Fruit fly (Drosophila melanogaster): Measurements from ENCODE around the gene spdi.

spdi gene

DNA sequence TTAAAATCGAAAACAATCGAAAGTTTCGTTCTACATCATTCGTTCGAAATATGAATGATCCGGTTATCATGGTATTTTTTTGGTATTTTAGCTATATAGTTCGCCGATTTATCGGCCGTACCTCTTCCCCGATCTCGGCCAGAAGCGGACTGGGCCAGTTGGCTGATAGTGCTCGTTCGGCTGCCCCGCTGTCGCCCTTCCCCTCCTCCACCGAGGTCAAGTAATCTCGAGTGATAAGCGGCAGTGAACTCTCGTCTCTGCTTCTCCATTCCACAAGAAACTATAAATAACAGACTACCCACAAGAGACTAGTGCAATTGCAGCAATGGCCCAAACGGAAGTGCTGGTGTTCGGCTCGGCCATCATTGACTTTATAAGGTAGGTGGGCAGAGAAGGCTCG lies 3.4 kb upstream of the spdi start, which contains the start of gene CG13369:
CG13369 (plus strand) TSS at position 112 of the 400 bp plus-strand sequence.
- TF ChIP-seq CG17801 (GFP tag; optimal IDR thresholded peaks at IDR 0.05; ENCODE audit: partially characterized antibody): no peak

DNA sequence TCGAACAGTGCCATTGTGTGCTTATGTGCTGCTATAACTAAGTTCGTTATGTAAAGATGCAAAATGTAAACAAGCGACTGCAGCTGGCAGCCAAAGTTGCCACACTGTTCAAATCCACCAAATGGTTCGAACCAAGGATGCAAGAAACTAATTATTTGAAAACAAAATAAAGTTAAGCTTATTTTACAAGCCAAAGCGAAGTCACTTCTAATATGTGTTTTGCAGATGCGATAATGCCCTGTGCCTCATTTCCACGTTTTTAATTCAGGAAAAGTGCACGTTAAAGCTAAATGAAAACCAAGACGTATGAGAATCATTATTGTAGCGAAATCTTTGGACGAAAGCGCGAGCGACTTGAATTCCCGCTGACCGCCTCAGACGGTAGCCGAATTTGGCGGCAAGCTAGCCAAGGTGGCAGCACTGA lies 1.1 kb upstream of the spdi start, which contains the start of the genes CG13365 and Vsp37A:
CG13365 (minus strand) TSS at position 84 of the 424 bp plus-strand sequence.
Vsp37A (plus strand) TSS at position 399 of the 424 bp plus-strand sequence.
- TF ChIP-seq CG17801 (GFP tag; optimal IDR thresholded peaks at IDR 0.05; ENCODE audit: partially characterized antibody): peak; percentile 5

DNA sequence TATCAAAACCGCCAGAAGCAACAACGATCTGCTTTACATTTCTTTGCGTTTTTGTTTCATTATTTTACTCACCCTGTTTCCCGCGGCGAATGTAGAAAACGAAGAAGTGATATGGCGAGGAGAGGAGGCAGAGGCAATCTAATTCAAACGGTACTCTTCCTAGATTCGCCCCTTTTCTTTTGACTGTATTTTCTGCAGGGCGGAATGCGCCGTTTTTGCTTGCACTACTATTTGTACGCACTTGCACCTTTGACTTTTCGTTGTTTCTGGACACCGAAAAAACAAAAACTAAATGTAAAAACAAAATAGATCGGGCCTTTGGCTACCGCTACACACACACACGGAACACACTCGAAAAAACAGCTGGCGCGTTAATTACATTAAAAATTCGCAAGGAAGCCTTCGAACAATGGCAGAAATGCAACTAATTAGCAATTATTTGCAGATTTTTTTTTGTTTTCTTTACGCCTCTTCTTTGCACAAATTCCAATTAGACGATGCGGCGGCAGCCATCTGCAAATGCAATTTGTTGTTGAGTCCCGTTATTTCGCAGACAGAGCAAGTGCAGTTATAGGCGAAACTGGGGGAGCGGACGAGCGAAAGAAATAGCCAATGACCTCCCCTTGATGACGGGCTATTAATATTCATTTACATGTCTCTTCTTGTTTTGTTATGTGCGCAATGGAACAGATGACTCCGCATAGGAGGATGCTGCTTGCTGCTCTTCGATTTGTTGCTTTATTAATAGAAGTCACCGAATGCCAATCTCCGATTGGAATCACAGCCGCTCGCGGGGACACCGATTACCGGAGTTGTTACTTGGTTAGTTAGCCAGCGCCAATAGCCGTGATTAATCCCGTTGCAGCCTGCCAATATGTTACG lies 534 bp downstream of the spdi start:
- no peak for TF ChIP-seq CG17801 (GFP tag; optimal IDR thresholded peaks at IDR 0.05; ENCODE audit: partially characterized antibody)

DNA sequence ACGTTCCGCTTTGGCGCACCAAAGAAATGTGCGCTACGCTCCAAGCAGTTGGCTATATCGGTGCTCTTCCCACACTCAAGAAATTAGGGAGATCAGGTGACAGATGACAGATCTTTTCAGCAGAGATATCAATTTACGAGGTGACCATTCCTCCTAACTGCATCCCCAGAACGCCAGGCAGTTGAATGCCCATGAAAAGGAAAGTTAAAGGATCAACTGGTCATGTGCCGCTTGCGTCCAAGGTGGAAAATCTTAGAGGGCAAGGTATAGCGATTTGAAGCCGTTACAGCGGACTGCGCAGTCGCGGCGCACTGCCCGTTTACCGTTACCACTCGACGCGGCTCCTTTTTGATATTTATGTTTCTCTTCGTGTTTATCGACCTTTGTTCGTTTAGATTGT lies 1.4 kb downstream of the spdi start:
- TF ChIP-seq CG17801 (GFP tag; optimal IDR thresholded peaks at IDR 0.05; ENCODE audit: partially characterized antibody): peak; percentile 48

DNA sequence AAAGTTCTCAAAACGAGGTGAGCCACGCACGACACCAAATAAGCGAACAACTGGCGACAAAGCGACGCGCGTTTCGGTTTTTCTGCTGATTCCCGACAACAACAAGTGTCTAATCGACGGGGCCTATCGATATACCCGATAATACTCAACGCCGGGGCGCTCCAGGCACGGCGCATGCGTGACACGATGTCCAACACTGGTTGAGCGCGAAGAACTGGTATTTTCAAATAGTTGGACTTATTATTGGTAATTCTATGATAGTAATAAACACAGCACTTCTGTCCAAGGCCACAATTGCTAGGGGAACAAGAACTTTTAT lies 2.6 kb downstream of the spdi start:
- TF ChIP-seq CG17801 (GFP tag; optimal IDR thresholded peaks at IDR 0.05; ENCODE audit: partially characterized antibody): no peak

DNA sequence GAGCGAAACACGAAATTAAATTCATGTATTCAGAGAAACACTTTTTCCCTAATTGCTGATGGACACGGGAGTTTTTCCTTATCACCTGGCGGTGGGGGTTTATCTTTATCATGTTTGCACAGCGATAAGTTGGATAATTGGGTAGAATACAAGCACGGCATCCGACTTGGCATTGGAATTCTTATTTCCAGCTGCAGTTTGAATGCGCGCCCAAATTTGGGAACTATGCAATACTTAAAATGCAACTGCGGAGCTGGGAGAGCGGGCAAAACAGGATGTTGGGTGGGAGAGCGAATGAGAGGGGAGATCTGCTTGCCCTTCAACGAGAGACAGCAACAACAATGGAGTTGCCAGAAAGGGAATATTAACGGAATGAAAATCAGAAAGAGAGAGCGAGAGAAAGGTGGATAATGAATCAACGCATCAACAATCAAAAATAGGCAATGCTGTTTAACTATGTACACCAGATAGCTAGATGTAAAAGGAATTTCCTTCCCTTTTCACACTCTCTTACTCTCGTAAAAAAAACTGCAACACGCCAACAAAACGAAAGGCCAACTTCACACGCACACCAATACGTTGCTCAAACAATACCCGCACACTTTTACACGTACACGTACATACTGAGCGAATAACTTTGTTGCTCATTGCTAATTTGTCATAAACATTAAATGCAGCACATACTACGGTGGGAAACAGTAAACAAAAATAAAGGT lies 3.1 kb downstream of the spdi start:
- no peak for TF ChIP-seq CG17801 (GFP tag; optimal IDR thresholded peaks at IDR 0.05; ENCODE audit: partially characterized antibody)

DNA sequence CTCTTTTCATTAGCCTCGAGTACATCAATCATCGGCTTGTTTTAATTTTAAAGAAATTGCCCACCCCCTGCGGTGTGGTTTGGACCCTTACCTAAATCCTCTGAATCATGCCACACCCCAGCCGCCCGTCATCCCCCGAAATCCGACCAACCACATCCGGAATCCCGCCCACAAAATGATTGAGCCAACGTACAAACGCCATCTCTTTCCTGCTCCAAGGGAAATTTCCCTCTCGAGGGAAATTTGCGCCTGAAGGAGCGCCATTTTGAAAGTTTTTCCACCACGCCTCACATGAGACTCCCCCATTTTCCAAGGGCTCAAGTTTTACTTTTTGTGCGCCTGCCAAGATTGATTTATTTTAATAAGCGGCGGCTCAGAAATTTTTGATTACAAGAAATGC lies 9.9 kb downstream of the spdi start:
- no peak for TF ChIP-seq CG17801 (GFP tag; optimal IDR thresholded peaks at IDR 0.05; ENCODE audit: partially characterized antibody)

DNA sequence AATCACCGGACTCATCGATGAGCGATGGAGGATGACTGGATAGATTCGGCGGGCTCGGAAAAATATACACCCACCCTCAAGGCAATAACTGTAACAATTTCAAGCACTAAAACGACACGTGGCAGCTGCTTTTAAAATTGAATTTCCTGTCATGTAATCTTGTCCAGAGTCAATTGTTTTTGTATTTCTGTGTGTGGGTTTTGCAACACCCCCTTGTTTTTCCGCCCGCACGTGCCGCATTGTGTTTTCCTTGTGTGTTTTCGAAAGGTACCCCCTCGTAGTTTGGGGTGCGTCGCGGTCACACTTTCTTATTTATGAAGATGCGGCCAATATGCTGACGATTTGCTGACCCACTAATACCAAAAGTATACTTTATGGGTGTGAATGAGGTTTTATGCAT lies 18.0 kb downstream of the spdi start:
- no peak for TF ChIP-seq CG17801 (GFP tag; optimal IDR thresholded peaks at IDR 0.05; ENCODE audit: partially characterized antibody)

DNA sequence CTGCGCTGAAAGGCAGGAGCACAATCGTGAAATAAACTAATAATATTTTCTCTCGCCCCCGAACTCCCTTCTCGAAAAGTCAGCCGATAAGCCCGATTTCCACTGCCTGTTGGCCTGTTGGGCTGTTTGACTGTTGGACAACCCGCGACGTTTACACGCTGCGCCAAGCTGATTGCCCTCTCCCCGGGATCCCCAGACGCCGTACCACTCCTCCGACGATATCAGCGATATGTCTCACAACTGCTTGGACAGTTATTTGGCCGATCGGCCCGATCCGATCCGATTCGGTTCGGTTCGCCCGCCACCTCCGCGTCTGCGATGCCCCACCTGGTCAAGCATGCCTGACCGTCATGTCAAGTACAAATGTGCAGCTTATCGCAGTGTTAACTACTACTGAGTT lies 20.3 kb downstream of the spdi start:
- TF ChIP-seq CG17801 (GFP tag; optimal IDR thresholded peaks at IDR 0.05; ENCODE audit: partially characterized antibody): no peak

DNA sequence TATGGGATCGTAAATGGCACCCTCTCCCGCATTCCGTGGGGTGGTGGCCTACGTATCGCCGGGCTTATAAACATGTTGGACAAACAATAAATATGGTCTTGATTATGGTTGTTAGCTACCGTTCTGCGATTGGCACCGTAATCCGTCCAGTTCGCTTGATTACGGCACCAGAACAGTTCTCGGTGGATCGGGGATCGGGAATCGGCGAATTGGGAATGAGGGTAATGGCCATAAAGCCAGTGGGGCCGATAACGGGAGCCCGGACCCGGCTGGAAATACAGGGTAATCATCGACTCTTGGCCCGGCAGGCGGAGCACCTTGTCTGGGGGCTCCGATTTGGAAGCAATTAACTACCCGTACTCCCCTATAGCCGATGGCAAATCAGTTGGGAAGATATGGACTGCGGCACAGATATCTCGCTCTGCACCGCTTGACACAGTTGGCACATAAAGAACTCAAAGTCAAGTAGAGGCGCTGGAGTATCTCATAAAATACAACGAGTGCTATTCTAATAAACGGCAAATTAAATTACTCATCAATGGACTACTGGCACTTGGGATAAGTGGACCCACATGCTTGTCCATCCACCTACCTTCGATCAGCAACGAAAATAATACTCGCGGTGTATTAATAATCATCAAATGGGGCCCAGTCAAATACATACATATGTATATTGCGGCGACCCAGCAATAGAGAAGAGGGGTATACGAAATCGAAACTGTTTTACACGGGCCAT lies 21.5 kb downstream of the spdi start:
- no peak for TF ChIP-seq CG17801 (GFP tag; optimal IDR thresholded peaks at IDR 0.05; ENCODE audit: partially characterized antibody)

DNA sequence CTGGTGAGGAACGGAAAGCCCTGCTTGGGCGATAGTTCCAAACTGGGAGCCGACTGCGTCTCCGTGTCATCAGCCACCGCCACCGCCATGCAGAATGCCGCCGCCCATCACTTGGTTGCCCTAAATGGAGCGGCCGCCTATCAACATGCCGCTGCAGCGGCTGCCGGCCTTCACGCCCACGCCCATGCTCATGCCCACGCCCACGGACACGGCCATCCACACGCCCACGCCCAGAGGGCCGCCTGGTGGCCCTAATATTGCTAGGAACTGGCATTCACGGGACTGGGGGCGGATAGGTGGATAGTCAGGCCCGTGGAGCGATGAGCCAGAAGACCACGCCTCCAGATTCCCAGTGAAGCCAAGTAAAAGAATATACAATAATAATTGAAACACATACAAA lies 22.9 kb downstream of the spdi start:
- TF ChIP-seq CG17801 (GFP tag; optimal IDR thresholded peaks at IDR 0.05; ENCODE audit: partially characterized antibody): no peak

DNA sequence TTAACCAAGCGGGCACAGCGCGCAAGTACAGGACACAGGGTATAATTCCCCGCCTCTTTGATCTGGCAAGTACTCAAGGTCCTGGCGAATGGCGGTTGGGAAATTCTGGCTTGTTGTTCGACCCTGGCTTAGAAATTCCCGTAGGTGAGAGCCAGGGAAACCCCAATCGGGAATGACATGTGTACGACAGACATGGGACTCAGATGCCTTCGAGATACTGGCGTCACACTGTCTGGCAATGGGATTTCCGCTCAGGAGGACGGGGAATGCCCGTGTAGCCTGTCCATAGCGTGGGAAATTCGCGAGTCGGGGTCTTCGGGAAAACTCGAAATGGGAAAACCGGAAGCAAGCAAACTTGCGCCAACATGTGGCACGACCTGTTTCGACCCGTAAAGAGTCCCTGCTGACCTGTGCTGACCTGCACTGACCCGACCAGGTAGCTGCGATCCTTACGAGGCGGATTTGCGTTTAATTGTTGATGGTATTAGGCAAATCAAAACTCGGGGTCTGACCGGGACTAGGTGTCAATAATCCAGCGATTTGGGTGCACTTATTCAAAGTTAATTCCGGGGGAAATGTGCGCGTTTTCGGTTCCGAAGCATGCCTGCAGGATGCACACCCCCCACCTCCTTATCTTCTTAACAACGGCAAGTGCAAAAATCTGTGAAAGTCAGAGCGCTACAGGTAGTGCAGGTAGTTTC lies 27.3 kb downstream of the spdi start:
- TF ChIP-seq CG17801 (GFP tag; optimal IDR thresholded peaks at IDR 0.05; ENCODE audit: partially characterized antibody): no peak

DNA sequence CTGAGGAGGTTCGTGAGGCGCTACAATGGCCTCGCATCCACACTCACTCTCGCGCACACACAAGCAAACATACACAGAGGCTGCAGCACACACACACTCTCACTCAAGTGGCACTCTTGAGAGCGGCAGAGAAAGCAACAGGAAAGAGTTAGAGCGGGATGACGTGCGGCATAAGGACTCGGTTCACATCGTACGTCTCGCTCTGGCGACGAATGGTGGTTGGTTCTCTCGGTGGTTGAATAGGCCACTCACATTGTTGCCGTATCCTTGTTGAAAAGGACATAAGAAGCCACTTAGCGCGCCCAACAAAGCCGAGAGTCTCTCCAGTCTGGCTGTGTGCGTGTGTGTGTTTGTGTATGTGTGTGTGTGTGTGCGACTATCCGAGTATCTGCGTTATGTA lies 29.5 kb downstream of the spdi start:
- no peak for TF ChIP-seq CG17801 (GFP tag; optimal IDR thresholded peaks at IDR 0.05; ENCODE audit: partially characterized antibody)

DNA sequence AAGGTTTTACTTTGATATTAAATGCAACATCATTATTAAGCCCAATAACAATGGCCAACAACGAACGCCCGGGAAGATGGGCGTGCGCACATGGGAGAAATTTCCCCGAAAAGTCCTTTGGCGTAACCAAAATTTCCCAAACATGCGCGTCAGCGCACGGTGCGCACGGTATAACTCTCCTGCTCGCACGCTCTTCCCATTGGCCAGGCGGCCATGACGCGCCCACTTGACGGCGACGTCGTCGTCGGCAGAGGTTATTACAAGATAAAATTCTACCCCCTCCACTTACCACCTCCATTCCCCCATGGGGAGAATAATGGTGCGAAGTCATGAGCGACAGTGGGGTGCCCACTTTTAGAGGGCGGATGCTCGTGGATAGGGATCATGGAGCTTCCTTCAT lies 31.1 kb downstream of the spdi start:
- TF ChIP-seq CG17801 (GFP tag; optimal IDR thresholded peaks at IDR 0.05; ENCODE audit: partially characterized antibody): no peak

DNA sequence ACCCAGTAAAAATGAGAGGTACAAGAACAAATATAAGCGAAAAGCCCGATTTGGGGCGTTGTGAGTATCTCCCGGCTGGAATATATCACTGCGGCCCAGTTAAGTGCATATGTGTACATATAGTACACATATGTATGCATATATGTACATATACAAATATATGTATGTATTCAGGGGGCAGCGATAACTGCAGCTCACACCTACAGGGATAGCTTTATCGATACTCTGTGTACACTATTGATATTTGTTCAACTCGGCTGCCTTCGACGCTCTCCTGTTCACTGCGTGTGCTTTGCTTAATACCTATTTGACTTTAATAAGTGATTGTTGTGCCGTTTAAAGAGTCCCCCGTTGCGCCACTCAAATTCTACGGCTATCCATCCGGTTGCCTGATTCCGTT lies 38.2 kb downstream of the spdi start, which contains the start of gene vnd:
vnd (plus strand) TSS at position 297 of the 400 bp plus-strand sequence.
- TF ChIP-seq CG17801 (GFP tag; optimal IDR thresholded peaks at IDR 0.05; ENCODE audit: partially characterized antibody): no peak

All from ovary, adult (tissue).